Fruit fly (Drosophila melanogaster) whole organism, prepupa: ENCODE data around the gene Sfxn2.
A peak's percentile ranks its signal among the peaks of the same experiment; 100 is the strongest.

Experiments used
- Blimp-1 ChIP-seq: fragments of 200-800 bp; sonication (Bioruptor generic); optimal IDR thresholded peaks from 3 replicates; lab custom pipeline; 2017; ENCODE audit warnings: missing biosample characterization, missing genetic modification characterization, mild to moderate bottlenecking, moderate library complexity, missing genetic modification reagents
- CG10669 ChIP-seq: fragments of 200-800 bp; sonication (Bioruptor generic); optimal IDR thresholded peaks from 3 replicates; lab custom pipeline; 2018; ENCODE audit warnings: missing biosample characterization, mild to moderate bottlenecking, missing genetic modification characterization, moderate library complexity
- CG15336 ChIP-seq: fragments of 200-800 bp; sonication (Bioruptor generic); IDR thresholded peaks from 2 replicates; pipeline ENCODE4 v1.3.6; 2022; ENCODE audit warnings: missing biosample characterization, missing genetic modification characterization
- CG1621 ChIP-seq: fragments of 200-800 bp; sonication (Bioruptor generic); optimal IDR thresholded peaks from 3 replicates; lab custom pipeline; 2018; ENCODE audit warnings: missing biosample characterization, mild to moderate bottlenecking, missing genetic modification characterization
- CG3032 ChIP-seq: fragments of 200-800 bp; optimal IDR thresholded peaks from 2 replicates; lab custom pipeline; 2019; ENCODE audit warnings: missing biosample characterization, mild to moderate bottlenecking, missing genetic modification characterization, moderate library complexity
- CG31627 ChIP-seq: fragments of 200-800 bp; sonication (Bioruptor generic); optimal IDR thresholded peaks from 3 replicates; lab custom pipeline; 2016; ENCODE audit warnings: missing biosample characterization, missing genetic modification characterization
- CG32006 ChIP-seq: fragments of 200-800 bp; sonication (Bioruptor generic); optimal IDR thresholded peaks from 3 replicates; lab custom pipeline; 2017; ENCODE audit warnings: missing biosample characterization, mild to moderate bottlenecking, missing genetic modification characterization
- CG3919 ChIP-seq: fragments of 200-800 bp; sonication (Bioruptor generic); optimal IDR thresholded peaks from 3 replicates; lab custom pipeline; 2016; ENCODE audit warnings: missing biosample characterization, missing genetic modification characterization
- CG4318 ChIP-seq: fragments of 200-800 bp; sonication (Bioruptor generic); optimal IDR thresholded peaks from 3 replicates; lab custom pipeline; 2017; ENCODE audit warnings: missing biosample characterization, mild to moderate bottlenecking, missing genetic modification characterization
- CG6163 ChIP-seq: fragments of 200-800 bp; sonication (Bioruptor generic); IDR thresholded peaks from 3 replicates; pipeline ENCODE4 v1.3.6; 2022; ENCODE audit warnings: missing biosample characterization, missing genetic modification characterization
- CG6792 ChIP-seq: fragments of 200-800 bp; sonication (Bioruptor generic); optimal IDR thresholded peaks from 3 replicates; lab custom pipeline; 2016; ENCODE audit warnings: missing biosample characterization, missing genetic modification characterization
- CG6808 ChIP-seq: fragments of 200-800 bp; sonication (Bioruptor generic); optimal IDR thresholded peaks from 3 replicates; lab custom pipeline; 2017; ENCODE audit warnings: missing biosample characterization, missing genetic modification characterization, mild to moderate bottlenecking, moderate library complexity, missing genetic modification reagents
- CG6854 ChIP-seq: fragments of 200-800 bp; sonication (Bioruptor generic); optimal IDR thresholded peaks from 2 replicates; lab custom pipeline; 2017; ENCODE audit warnings: missing biosample characterization, mild to moderate bottlenecking, missing genetic modification characterization
- CG7368 ChIP-seq: fragments of 200-800 bp; sonication (Bioruptor generic); optimal IDR thresholded peaks from 3 replicates; lab custom pipeline; 2016; ENCODE audit warnings: missing biosample characterization, missing genetic modification characterization
- CG8319 ChIP-seq: fragments of 200-800 bp; sonication (Bioruptor generic); optimal IDR thresholded peaks from 3 replicates; lab custom pipeline; 2016; ENCODE audit warnings: missing biosample characterization, missing genetic modification characterization
- CG8632 ChIP-seq: fragments of 200-800 bp; sonication (Bioruptor generic); optimal IDR thresholded peaks from 3 replicates; lab custom pipeline; 2016; ENCODE audit warnings: missing biosample characterization, missing genetic modification characterization
- CG9139 ChIP-seq: fragments of 200-800 bp; sonication (Bioruptor generic); optimal IDR thresholded peaks from 3 replicates; lab custom pipeline; 2017; ENCODE audit warnings: missing biosample characterization, mild to moderate bottlenecking, missing genetic modification characterization
- Eip75B ChIP-seq: fragments of 200-800 bp; sonication (Bioruptor generic); optimal IDR thresholded peaks from 3 replicates; lab custom pipeline; 2016; ENCODE audit warnings: missing biosample characterization, missing genetic modification characterization
- Eip78C ChIP-seq: fragments of 200-800 bp; sonication (Bioruptor generic); peaks from one replicate; lab custom pipeline; 2016; ENCODE audit warnings: missing biosample characterization, missing genetic modification characterization
- Eip93F ChIP-seq: fragments of 200-800 bp; sonication (Bioruptor generic); optimal IDR thresholded peaks from 2 replicates; lab custom pipeline; 2016; ENCODE audit warnings: missing biosample characterization, mild to moderate bottlenecking, missing genetic modification characterization
- Ets21C ChIP-seq: fragments of 200-800 bp; sonication (Bioruptor generic); optimal IDR thresholded peaks from 3 replicates; lab custom pipeline; 2016; ENCODE audit warnings: missing biosample characterization, missing genetic modification characterization
- Ets96B ChIP-seq: fragments of 200-800 bp; optimal IDR thresholded peaks from 2 replicates; lab custom pipeline; 2019; ENCODE audit warnings: missing biosample characterization, mild to moderate bottlenecking, missing genetic modification characterization, moderate library complexity
- Gug ChIP-seq: fragments of 200-800 bp; sonication (Bioruptor generic); IDR thresholded peaks from 2 replicates; pipeline ENCODE4 v1.3.6; 2022; ENCODE audit warnings: missing biosample characterization, missing genetic modification characterization
- Hr38 ChIP-seq: sonication (Bioruptor generic); optimal IDR thresholded peaks from 2 replicates; lab custom pipeline; 2016; ENCODE audit warnings: missing biosample characterization, missing genetic modification characterization
- Hr39 ChIP-seq: fragments of 200-800 bp; sonication (Bioruptor generic); optimal IDR thresholded peaks from 2 replicates; lab custom pipeline; 2016; ENCODE audit warnings: missing biosample characterization, missing genetic modification characterization
- Hr4 ChIP-seq: fragments of 200-800 bp; sonication (Bioruptor generic); optimal IDR thresholded peaks from 3 replicates; lab custom pipeline; 2016; ENCODE audit warnings: missing biosample characterization, missing genetic modification characterization
- Met ChIP-seq: fragments of 200-800 bp; sonication (Bioruptor generic); optimal IDR thresholded peaks from 3 replicates; lab custom pipeline; 2016; ENCODE audit warnings: missing biosample characterization, missing genetic modification characterization
- OdsH ChIP-seq: fragments of 200-800 bp; sonication (Bioruptor generic); optimal IDR thresholded peaks from 3 replicates; lab custom pipeline; 2016; ENCODE audit warnings: missing biosample characterization, missing genetic modification characterization
- Sox14 ChIP-seq: fragments of 200-800 bp; sonication (Bioruptor generic); optimal IDR thresholded peaks from 3 replicates; lab custom pipeline; 2016; ENCODE audit warnings: missing biosample characterization, missing genetic modification characterization
- achi ChIP-seq: fragments of 200-800 bp; sonication (Bioruptor generic); optimal IDR thresholded peaks from 3 replicates; lab custom pipeline; 2016; ENCODE audit warnings: missing biosample characterization, missing genetic modification characterization
- acj6 ChIP-seq: fragments of 200-800 bp; sonication (Bioruptor generic); optimal IDR thresholded peaks from 3 replicates; lab custom pipeline; 2016; ENCODE audit warnings: missing biosample characterization, missing genetic modification characterization
- dac ChIP-seq: fragments of 200-800 bp; sonication (Bioruptor generic); optimal IDR thresholded peaks from 2 replicates; lab custom pipeline; 2017; ENCODE audit warnings: missing biosample characterization, mild to moderate bottlenecking, missing genetic modification characterization
- dsx ChIP-seq: fragments of 200-800 bp; optimal IDR thresholded peaks from 3 replicates; lab custom pipeline; 2019; ENCODE audit warnings: missing biosample characterization, mild to moderate bottlenecking, missing genetic modification characterization, moderate library complexity; ENCODE audit not compliant: poor library complexity, severe bottlenecking
- esn ChIP-seq: fragments of 200-800 bp; sonication (Bioruptor generic); optimal IDR thresholded peaks from 2 replicates; lab custom pipeline; 2016; ENCODE audit warnings: missing biosample characterization, mild to moderate bottlenecking, missing genetic modification characterization, moderate library complexity
- fd59A ChIP-seq: fragments of 200-800 bp; sonication (Bioruptor generic); optimal IDR thresholded peaks from 2 replicates; lab custom pipeline; 2017; ENCODE audit warnings: missing biosample characterization, mild to moderate bottlenecking, missing genetic modification characterization, missing genetic modification reagents
- fkh ChIP-seq: fragments of 200-800 bp; sonication (Bioruptor generic); optimal IDR thresholded peaks from 3 replicates; lab custom pipeline; 2017; ENCODE audit warnings: missing biosample characterization, mild to moderate bottlenecking, missing genetic modification characterization, moderate library complexity
- lz ChIP-seq: fragments of 200-800 bp; sonication (Bioruptor generic); optimal IDR thresholded peaks from 3 replicates; lab custom pipeline; 2016; ENCODE audit warnings: missing biosample characterization, missing genetic modification characterization
- pdm3 ChIP-seq: fragments of 200-800 bp; sonication (Bioruptor generic); optimal IDR thresholded peaks from 3 replicates; lab custom pipeline; 2016; ENCODE audit warnings: missing biosample characterization, missing genetic modification characterization
- spab ChIP-seq: fragments of 200-800 bp; sonication (Bioruptor generic); optimal IDR thresholded peaks from 2 replicates; lab custom pipeline; 2017; ENCODE audit warnings: missing biosample characterization, mild to moderate bottlenecking, missing genetic modification characterization, missing genetic modification reagents
- ss ChIP-seq, 2 experiments: fragments of 200-800 bp; sonication (Bioruptor generic); optimal IDR thresholded peaks; 2 replicates in 1 of 2; 3 replicates in 1 of 2; lab custom pipeline; 2017 to 2018; ENCODE audit warnings: mild to moderate bottlenecking in 2 of 2, missing biosample characterization in 2 of 2, missing genetic modification characterization in 2 of 2, moderate library complexity in 1 of 2
- svp ChIP-seq: fragments of 200-800 bp; sonication (Bioruptor generic); peaks from one replicate; lab custom pipeline; 2016; ENCODE audit warnings: missing biosample characterization, missing genetic modification characterization
- topi ChIP-seq: fragments of 200-800 bp; sonication (Bioruptor generic); optimal IDR thresholded peaks from 3 replicates; lab custom pipeline; 2016; ENCODE audit warnings: missing biosample characterization, missing genetic modification characterization
- vri ChIP-seq: fragments of 200-800 bp; sonication (Bioruptor generic); optimal IDR thresholded peaks from 3 replicates; lab custom pipeline; 2016; ENCODE audit warnings: missing biosample characterization, mild to moderate bottlenecking, missing genetic modification characterization

Sfxn2 gene

DNA sequence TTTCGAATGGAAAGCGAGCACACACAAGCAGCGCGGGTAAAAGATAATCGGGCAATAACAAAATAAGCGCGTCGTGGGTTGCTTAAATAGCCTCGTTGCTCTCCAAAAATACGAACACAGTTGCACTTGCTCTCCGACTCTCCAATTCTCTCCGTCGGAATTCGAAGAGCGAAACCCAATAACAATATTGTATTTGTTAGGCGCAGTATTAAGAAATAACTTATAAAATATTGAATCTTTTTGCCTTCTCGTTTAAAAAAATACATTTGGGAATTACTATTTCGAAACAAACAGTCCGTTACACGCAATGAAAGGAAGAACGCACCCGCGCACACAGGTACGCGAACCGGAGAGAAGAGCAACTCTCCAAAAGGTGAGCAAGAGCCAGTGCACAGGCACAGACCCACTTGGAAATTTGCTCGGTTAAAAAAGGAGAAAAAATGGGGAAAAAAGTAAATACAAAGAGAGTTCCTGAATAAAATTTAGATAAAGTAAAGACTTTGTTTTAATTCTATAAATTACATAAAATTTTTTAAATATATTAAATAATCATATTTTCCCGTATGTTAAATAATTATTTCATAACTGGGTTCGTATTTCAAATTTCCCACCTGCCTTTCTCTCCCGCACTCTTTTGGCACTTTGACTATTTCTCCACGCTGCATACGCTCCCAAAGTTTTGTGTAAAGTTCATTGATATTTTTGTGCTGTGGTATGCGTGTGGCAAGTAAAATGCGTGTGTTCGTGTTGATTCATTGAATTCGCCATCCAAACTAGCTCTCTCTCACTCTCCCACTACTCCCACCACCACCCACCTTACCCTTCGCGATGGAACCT lies 23.6 kb downstream of the Sfxn2 start, which contains the start of gene Mkp3 (continued):
- TF ChIP-seq Eip78C (GFP tag; lab: Kevin White, UChicago) (peak; percentile 95), Sox14 (GFP tag; lab: Kevin White, UChicago) (peak; percentile 51), dac (GFP tag; lab: Kevin White, UChicago) (peak; percentile 71), Met (GFP tag; lab: Kevin White, UChicago) (peak; percentile 73), pdm3 (GFP tag; lab: Kevin White, UChicago) (peak; percentile 75), CG1621 (tag; lab: Kevin White, UChicago) (peak; percentile 75), CG4318 (peak; percentile 83), lz (GFP tag; lab: Kevin White, UChicago) (peak; percentile 63), CG31627 (GFP tag; lab: Kevin White, UChicago) (peak; percentile 10), CG10669 (peak; percentile 82), vri (peak; percentile 73), CG9139 (GFP tag; lab: Kevin White, UChicago) (peak; percentile 79), esn (GFP tag; lab: Kevin White, UChicago) (peak; percentile 79), Eip93F (GFP tag; lab: Kevin White, UChicago) (peak; percentile 81), CG6163 (peak; percentile 93), CG6792 (GFP tag; lab: Kevin White, UChicago) (peak; percentile 80), dsx (peak; percentile 83), achi (peak; percentile 92), Hr4 (GFP tag; lab: Kevin White, UChicago) (peak; percentile 69), Hr39 (GFP tag; lab: Kevin White, UChicago) (peak; percentile 51), Ets21C (GFP tag; lab: Kevin White, UChicago) (peak; percentile 14), Ets96B (tag; lab: Kevin White, UChicago) (peak; percentile 91), svp (GFP tag; lab: Kevin White, UChicago) (peak; percentile 83)
- TF ChIP-seq, all 60 proteins: peak for 59

DNA sequence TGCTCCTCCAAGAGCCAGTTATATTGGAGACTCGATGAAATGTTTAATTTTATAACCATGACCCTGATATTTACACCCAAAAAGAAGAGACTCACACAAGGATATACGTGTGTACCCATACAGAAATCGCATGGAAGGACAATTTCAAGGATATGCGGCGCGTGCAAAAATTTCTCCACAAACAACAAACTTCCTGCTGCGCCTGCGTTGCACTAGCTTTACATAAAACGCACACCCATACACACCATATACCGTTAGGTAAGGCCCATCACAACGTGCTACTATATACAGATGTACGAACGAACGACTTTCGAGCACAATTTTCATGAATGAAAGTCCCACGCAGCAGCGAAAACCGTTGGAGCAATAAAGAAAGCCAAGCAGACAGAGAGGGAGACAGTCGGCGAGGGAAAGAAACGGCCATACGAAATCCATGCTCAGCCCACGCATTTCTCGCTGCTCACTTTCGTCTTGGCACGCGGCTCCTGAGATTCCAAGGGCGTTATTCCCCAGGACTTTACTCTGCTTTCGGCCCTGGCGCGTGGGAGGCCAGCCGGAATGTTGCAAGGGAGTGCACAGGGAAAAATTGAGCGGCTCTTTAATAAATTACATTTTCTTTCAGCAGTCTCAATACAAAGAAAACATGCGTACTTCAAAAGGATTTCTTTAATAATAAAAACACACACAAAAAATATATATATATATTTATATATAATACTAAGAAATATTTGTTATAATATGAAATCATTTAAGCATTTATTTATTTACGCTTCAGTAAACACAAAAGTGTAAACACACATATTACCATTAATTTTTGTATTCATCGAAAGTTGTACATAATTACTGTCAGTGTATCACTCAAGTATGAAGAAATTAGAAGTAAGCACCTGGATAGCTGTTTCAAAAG lies 24.7 kb downstream of the Sfxn2 start:
- TF ChIP-seq Gug, result no peak
- peak; percentile 40; the same call in 1 of the 2 replicates for TF ChIP-seq CG15336 (GFP tag; lab: Robert Waterston, UW)
- no peak for TF ChIP-seq CG6854 (GFP tag; lab: Kevin White, UChicago)
- peak in 1 of 2 experiments; percentile 9 for TF ChIP-seq ss (GFP tag; optimal IDR thresholded peaks at IDR 0.05; lab: Kevin White, UChicago)
- no peak for TF ChIP-seq CG9139 (GFP tag; lab: Kevin White, UChicago)
- TF ChIP-seq achi, result peak; percentile 23
- TF ChIP-seq topi (GFP tag; lab: Kevin White, UChicago), result peak; percentile 15
- TF ChIP-seq CG4318, result no peak
- TF ChIP-seq dsx, result peak; percentile 11
- TF ChIP-seq Eip78C (GFP tag; lab: Kevin White, UChicago), result peak; percentile 65
- TF ChIP-seq CG7368, result peak; percentile 17
- no peak for TF ChIP-seq CG8319
- peak; percentile 34 for TF ChIP-seq CG3032
- peak; percentile 15 for TF ChIP-seq CG3919 (GFP tag; lab: Kevin White, UChicago)
- peak; percentile 40 for TF ChIP-seq svp (GFP tag; lab: Kevin White, UChicago)
- TF ChIP-seq CG32006 (GFP tag; lab: Kevin White, UChicago), result peak; percentile 52
- no peak for TF ChIP-seq fd59A (GFP tag; lab: Kevin White, UChicago)
- TF ChIP-seq pdm3 (GFP tag; lab: Kevin White, UChicago), result no peak
- no peak for TF ChIP-seq Hr39 (GFP tag; lab: Kevin White, UChicago)
- peak; percentile 10 for TF ChIP-seq spab
- TF ChIP-seq fkh, result no peak
- TF ChIP-seq CG8632, result peak; percentile 49
- TF ChIP-seq Eip75B (GFP tag; lab: Kevin White, UChicago), result no peak
- TF ChIP-seq CG6808, result no peak
- TF ChIP-seq esn (GFP tag; lab: Kevin White, UChicago), result peak; percentile 28
- TF ChIP-seq Hr38 (GFP tag; lab: Kevin White, UChicago), result no peak
- TF ChIP-seq acj6, result peak; percentile 33
- TF ChIP-seq CG6163, result no peak
- no peak for TF ChIP-seq Met (GFP tag; lab: Kevin White, UChicago)
- TF ChIP-seq OdsH, result peak; percentile 19
- TF ChIP-seq Blimp-1 (GFP tag; lab: Kevin White, UChicago), result peak; percentile 9
- no peak for TF ChIP-seq CG1621 (tag; lab: Kevin White, UChicago)
- TF ChIP-seq CG6792 (GFP tag; lab: Kevin White, UChicago), result peak; percentile 23
- no peak for TF ChIP-seq lz (GFP tag; lab: Kevin White, UChicago)
